Fruit fly (Drosophila melanogaster) whole organism, embryonic: ENCODE results near the gene e.

Source experiments
- B-H1 ChIP-seq: fragments of 200-800 bp; sonication (Bioruptor generic); IDR thresholded peaks from 3 replicates; pipeline ENCODE4 v1.3.6; 2022; ENCODE audit warnings: missing biosample characterization, missing genetic modification characterization
- CG11093 ChIP-seq: fragments of 200-800 bp; sonication (Bioruptor generic); IDR thresholded peaks from 3 replicates; pipeline ENCODE4 v1.3.6; 2022; ENCODE audit warnings: missing biosample characterization, missing genetic modification characterization
- CG11723 ChIP-seq: fragments of 200-800 bp; sonication (Bioruptor generic); optimal IDR thresholded peaks from 2 replicates; lab custom pipeline; 2017; ENCODE audit warnings: missing biosample characterization, mild to moderate bottlenecking, missing genetic modification characterization
- CG12155 ChIP-seq: fragments of 200-800 bp; sonication (Bioruptor generic); optimal IDR thresholded peaks from 3 replicates; lab custom pipeline; 2016; ENCODE audit warnings: missing biosample characterization, missing genetic modification characterization
- CG12744 ChIP-seq: fragments of 200-800 bp; sonication (Bioruptor generic); optimal IDR thresholded peaks from 2 replicates; lab custom pipeline; 2016; ENCODE audit warnings: missing biosample characterization, missing genetic modification characterization
- CG13287 ChIP-seq: fragments of 200-800 bp; sonication (Bioruptor generic); IDR thresholded peaks from 2 replicates; pipeline ENCODE4 v1.3.6; 2022; ENCODE audit warnings: missing biosample characterization, missing genetic modification characterization; ENCODE audit not compliant: partially characterized antibody
- CG13775 ChIP-seq: fragments of 200-800 bp; sonication (Bioruptor generic); optimal IDR thresholded peaks from 3 replicates; lab custom pipeline; 2017; ENCODE audit warnings: missing biosample characterization, mild to moderate bottlenecking, missing genetic modification characterization
- CG15696 ChIP-seq: fragments of 200-800 bp; sonication (Bioruptor generic); optimal IDR thresholded peaks from 2 replicates; lab custom pipeline; 2019; ENCODE audit warnings: missing biosample characterization, mild to moderate bottlenecking, missing genetic modification characterization, moderate library complexity
- CG3838 ChIP-seq: fragments of 200-800 bp; sonication (Bioruptor generic); optimal IDR thresholded peaks from 3 replicates; lab custom pipeline; 2016; ENCODE audit warnings: missing biosample characterization, missing genetic modification characterization
- CG42726 ChIP-seq: fragments of 200-800 bp; sonication (Bioruptor generic); IDR thresholded peaks from 2 replicates; pipeline ENCODE4 v1.3.6; 2022; ENCODE audit warnings: missing biosample characterization, missing genetic modification characterization; ENCODE audit not compliant: partially characterized antibody
- CG4328 ChIP-seq: fragments of 200-800 bp; sonication (Bioruptor generic); optimal IDR thresholded peaks from 3 replicates; lab custom pipeline; 2017; ENCODE audit warnings: missing biosample characterization, missing genetic modification reagents, missing genetic modification characterization
- CG6854 ChIP-seq: fragments of 200-800 bp; sonication (Bioruptor generic); optimal IDR thresholded peaks from 3 replicates; lab custom pipeline; 2017; ENCODE audit warnings: missing biosample characterization, mild to moderate bottlenecking, missing genetic modification characterization
- CG7271 ChIP-seq: fragments of 200-800 bp; sonication (Bioruptor generic); optimal IDR thresholded peaks from 2 replicates; lab custom pipeline; 2018; ENCODE audit warnings: missing biosample characterization, mild to moderate bottlenecking, missing genetic modification characterization, moderate library complexity
- CG7839 ChIP-seq: fragments of 200-800 bp; sonication (Bioruptor generic); optimal IDR thresholded peaks from 3 replicates; lab custom pipeline; 2018; ENCODE audit warnings: missing biosample characterization, mild to moderate bottlenecking, missing genetic modification characterization, moderate library complexity
- CTCF ChIP-seq: fragments of 200-800 bp; sonication (Bioruptor generic); optimal IDR thresholded peaks from 2 replicates; lab custom pipeline; 2017; ENCODE audit warnings: missing biosample characterization, mild to moderate bottlenecking, missing genetic modification characterization, moderate library complexity
- CoRest ChIP-seq: fragments of 200-800 bp; sonication (Bioruptor generic); optimal IDR thresholded peaks from 3 replicates; lab custom pipeline; 2018; ENCODE audit warnings: missing biosample characterization, mild to moderate bottlenecking, missing genetic modification characterization, moderate library complexity
- Dbx ChIP-seq: fragments of 200-800 bp; sonication (Bioruptor generic); IDR thresholded peaks from 3 replicates; pipeline ENCODE4 v1.3.6; 2022; ENCODE audit warnings: missing biosample characterization, missing genetic modification characterization
- Dll ChIP-seq: fragments of 200-800 bp; sonication (Bioruptor generic); IDR thresholded peaks from 4 replicates; pipeline ENCODE4 v1.3.6; 2022; ENCODE audit warnings: missing biosample characterization, missing genetic modification characterization; ENCODE audit not compliant: partially characterized antibody
- E2f2 ChIP-seq: fragments of 200-800 bp; sonication (Bioruptor generic); IDR thresholded peaks from 2 replicates; pipeline ENCODE4 v1.3.6; 2022; ENCODE audit warnings: missing biosample characterization, missing genetic modification characterization
- ERR ChIP-seq: fragments of 200-800 bp; sonication (Bioruptor generic); optimal IDR thresholded peaks from 2 replicates; lab custom pipeline; 2016; ENCODE audit warnings: missing biosample characterization, missing genetic modification characterization
- Lim3 ChIP-seq: fragments of 200-800 bp; sonication (Bioruptor generic); IDR thresholded peaks from 2 replicates; pipeline ENCODE4 v1.3.6; 2022; ENCODE audit warnings: missing biosample characterization, missing genetic modification characterization
- Mad ChIP-seq: fragments of 200-800 bp; sonication (Bioruptor generic); optimal IDR thresholded peaks from 2 replicates; lab custom pipeline; 2016; ENCODE audit warnings: missing biosample characterization, missing genetic modification characterization
- Max ChIP-seq: fragments of 200-800 bp; sonication (Bioruptor generic); optimal IDR thresholded peaks from 2 replicates; lab custom pipeline; 2016; ENCODE audit warnings: missing biosample characterization, mild to moderate bottlenecking, missing genetic modification characterization
- Meics ChIP-seq: fragments of 200-800 bp; sonication (Bioruptor generic); optimal IDR thresholded peaks from 2 replicates; lab custom pipeline; 2017; ENCODE audit warnings: missing biosample characterization, mild to moderate bottlenecking, missing genetic modification characterization
- Nf-YA ChIP-seq: fragments of 200-800 bp; sonication (Bioruptor generic); IDR thresholded peaks from 2 replicates; pipeline ENCODE4 v1.3.6; 2022; ENCODE audit warnings: missing biosample characterization, missing genetic modification characterization
- Poxn ChIP-seq: fragments of 200-800 bp; sonication (Bioruptor generic); IDR thresholded peaks from 2 replicates; pipeline ENCODE4 v1.3.6; 2022; ENCODE audit warnings: missing biosample characterization, missing genetic modification characterization
- Sry-δ ChIP-seq: fragments of 200-800 bp; sonication (Bioruptor generic); optimal IDR thresholded peaks from 2 replicates; lab custom pipeline; 2016; ENCODE audit warnings: missing biosample characterization, missing genetic modification characterization
- bcd ChIP-seq: fragments of 200-800 bp; sonication (Bioruptor generic); optimal IDR thresholded peaks from 2 replicates; lab custom pipeline; 2017; ENCODE audit warnings: missing biosample characterization, mild to moderate bottlenecking, missing genetic modification characterization
- cato ChIP-seq: fragments of 200-800 bp; sonication (Bioruptor generic); optimal IDR thresholded peaks from 2 replicates; lab custom pipeline; 2016; ENCODE audit warnings: missing biosample characterization, missing genetic modification characterization, borderline replicate concordance
- chm ChIP-seq: fragments of 200-800 bp; sonication (Bioruptor generic); IDR thresholded peaks from 2 replicates; pipeline ENCODE4 v1.3.6; 2022; ENCODE audit warnings: missing biosample characterization, missing genetic modification characterization
- crol ChIP-seq: fragments of 200-800 bp; sonication (Bioruptor generic); IDR thresholded peaks from 2 replicates; pipeline ENCODE4 v1.3.6; 2022; ENCODE audit warnings: missing biosample characterization, missing genetic modification characterization
- crp ChIP-seq, 2 experiments: fragments of 200-800 bp; sonication (Bioruptor generic); optimal IDR thresholded peaks; 2 replicates in 1 of 2; 3 replicates in 1 of 2; lab custom pipeline; 2017; ENCODE audit warnings: missing biosample characterization in 2 of 2, missing genetic modification characterization in 2 of 2, mild to moderate bottlenecking in 1 of 2, moderate library complexity in 1 of 2
- dati ChIP-seq: fragments of 200-800 bp; sonication (Bioruptor generic); IDR thresholded peaks from 2 replicates; pipeline ENCODE4 v1.3.6; 2022; ENCODE audit warnings: missing biosample characterization, missing genetic modification characterization
- disco-r ChIP-seq: fragments of 200-800 bp; sonication (Bioruptor generic); optimal IDR thresholded peaks from 2 replicates; lab custom pipeline; 2016; ENCODE audit warnings: missing biosample characterization, missing genetic modification characterization
- exex ChIP-seq: fragments of 200-800 bp; sonication (Bioruptor generic); optimal IDR thresholded peaks from 4 replicates; lab custom pipeline; 2018; ENCODE audit warnings: missing biosample characterization, mild to moderate bottlenecking, missing genetic modification characterization, moderate library complexity
- fd64A ChIP-seq: fragments of 200-800 bp; sonication (Bioruptor generic); optimal IDR thresholded peaks from 3 replicates; lab custom pipeline; 2018; ENCODE audit warnings: missing biosample characterization, mild to moderate bottlenecking, missing genetic modification characterization
- gem ChIP-seq: fragments of 200-800 bp; sonication (Bioruptor generic); optimal IDR thresholded peaks from 2 replicates; lab custom pipeline; 2019; ENCODE audit warnings: missing biosample characterization, mild to moderate bottlenecking, missing genetic modification characterization, moderate library complexity
- gro ChIP-seq: fragments of 200-800 bp; sonication (Bioruptor generic); optimal IDR thresholded peaks from 2 replicates; lab custom pipeline; 2016; ENCODE audit warnings: missing biosample characterization, missing genetic modification characterization
- gsb ChIP-seq: fragments of 200-800 bp; sonication (Bioruptor generic); IDR thresholded peaks from 2 replicates; pipeline ENCODE4 v1.3.6; 2022; ENCODE audit warnings: missing biosample characterization, missing genetic modification characterization
- hth ChIP-seq: fragments of >200 bp; optimal IDR thresholded peaks from 2 replicates; lab custom pipeline; 2017; ENCODE audit warnings: inconsistent platforms
- lmd ChIP-seq: fragments of 200-800 bp; sonication (Bioruptor generic); IDR thresholded peaks from 2 replicates; pipeline ENCODE4 v1.3.6; 2022; ENCODE audit warnings: missing biosample characterization, missing genetic modification characterization
- luna ChIP-seq: fragments of 200-800 bp; sonication (Bioruptor generic); optimal IDR thresholded peaks from 2 replicates; lab custom pipeline; 2016; ENCODE audit warnings: missing biosample characterization, missing genetic modification characterization
- nerfin-1 ChIP-seq: fragments of 200-800 bp; sonication (Bioruptor generic); optimal IDR thresholded peaks from 3 replicates; lab custom pipeline; 2019; ENCODE audit warnings: missing biosample characterization, mild to moderate bottlenecking, missing genetic modification characterization, moderate library complexity
- prd ChIP-seq, 3 experiments: fragments of >200 bp in 2 of 3; fragments of 200-800 bp in 1 of 3; sonication (Bioruptor generic) in 1 of 3; optimal IDR thresholded peaks in 2 of 3; IDR thresholded peaks in 1 of 3; 2 replicates in 2 of 3; 3 replicates in 1 of 3; pipeline versions ENCODE4 v1.3.6 to Lab custom; 2017 to 2022; ENCODE audit warnings: missing biosample characterization in 1 of 3, missing genetic modification characterization in 1 of 3
- ranshi ChIP-seq: fragments of 200-800 bp; sonication (Bioruptor generic); IDR thresholded peaks from 2 replicates; pipeline ENCODE4 v1.3.6; 2022; ENCODE audit warnings: missing biosample characterization, missing genetic modification characterization
- sens ChIP-seq: fragments of 200-800 bp; sonication (Bioruptor generic); peaks from one replicate; lab custom pipeline; 2016; ENCODE audit warnings: missing biosample characterization, missing genetic modification characterization
- sim ChIP-seq: fragments of 200-800 bp; sonication (Bioruptor generic); IDR thresholded peaks from 2 replicates; pipeline ENCODE4 v1.3.6; 2022; ENCODE audit warnings: missing biosample characterization, missing genetic modification characterization
- sna ChIP-seq: fragments of 200-800 bp; sonication (Bioruptor generic); IDR thresholded peaks from 2 replicates; pipeline ENCODE4 v1.3.6; 2022; ENCODE audit warnings: missing biosample characterization, missing genetic modification characterization; ENCODE audit not compliant: partially characterized antibody
- sr ChIP-seq: fragments of 200-800 bp; sonication (Bioruptor generic); IDR thresholded peaks from 3 replicates; pipeline ENCODE4 v1.3.6; 2022; ENCODE audit warnings: missing biosample characterization, missing genetic modification characterization

e gene

DNA sequence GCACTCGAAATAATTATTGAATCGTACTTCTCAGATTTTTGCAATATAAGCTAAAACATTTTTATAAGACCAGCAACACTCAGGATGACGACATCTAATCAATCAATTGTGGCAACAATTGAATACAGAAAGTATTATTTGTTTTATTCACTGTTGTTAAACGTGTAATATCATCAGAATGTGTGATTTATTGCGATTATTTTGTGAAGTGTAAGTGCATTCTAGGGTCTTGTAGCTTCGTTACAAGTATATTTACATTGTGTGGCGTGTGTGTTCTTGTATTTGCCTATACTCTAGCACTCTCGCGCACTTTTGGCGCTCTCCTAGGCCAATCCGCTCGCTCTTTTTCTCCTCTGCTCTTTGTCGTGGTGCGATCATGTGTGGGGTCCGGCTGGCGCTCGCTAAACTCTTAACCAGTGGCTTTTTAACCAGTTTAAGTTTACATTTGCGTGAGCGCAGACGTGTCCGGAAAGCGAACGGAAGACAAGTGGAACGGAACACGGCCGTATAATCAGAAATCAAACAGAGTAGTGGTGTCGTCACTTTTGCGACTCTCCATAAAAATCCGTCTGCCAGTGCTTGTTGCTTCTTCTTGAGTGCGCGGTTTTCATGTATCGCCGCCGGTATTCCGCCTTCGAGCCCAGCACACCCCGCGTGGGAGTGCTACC is 32.3 kb downstream of the e start (continued):
- TF ChIP-seq Dll (GFP tag; lab: Robert Waterston, UW) (no peak), gro (GFP tag; lab: Kevin White, UChicago) (no peak), Sry-δ (GFP tag; lab: Kevin White, UChicago) (peak; percentile 37), CG7271 (tag; lab: Kevin White, UChicago) (no peak), CoRest (tag; lab: Kevin White, UChicago) (peak; percentile 88), Dbx (GFP tag; lab: Robert Waterston, UW) (no peak), CG11093 (peak; percentile 73), sna (GFP tag; lab: Robert Waterston, UW) (peak; percentile 32; the same call in 1 of the 2 replicates), sim (peak; percentile 24; the same call in 1 of the 2 replicates), fd64A (peak; percentile 65), hth (lab: Kevin White, UChicago) (no peak), chm (GFP tag; lab: Robert Waterston, UW) (no peak; the same call in 1 of the 2 replicates), B-H1 (GFP tag; lab: Robert Waterston, UW) (peak; percentile 53; the same call in 2 of the 3 replicates), CG11723 (peak; percentile 55), cato (peak; percentile 85), dati (GFP tag; lab: Robert Waterston, UW) (no peak), Mad (GFP tag; lab: Kevin White, UChicago) (peak; percentile 58), Nf-YA (peak; percentile 70; the same call in 1 of the 2 replicates), E2f2 (GFP tag; lab: Robert Waterston, UW) (no peak), Lim3 (GFP tag; lab: Robert Waterston, UW) (0 out of 2 replicates have a peak, but pooled peaks have one; percentile 27), Meics (GFP tag; lab: Kevin White, UChicago) (peak; percentile 71), CG3838 (GFP tag; lab: Kevin White, UChicago) (no peak), CG12744 (GFP tag; lab: Kevin White, UChicago) (peak; percentile 48), CG7839 (tag; lab: Kevin White, UChicago) (peak; percentile 89), crp (GFP tag; optimal IDR thresholded peaks at IDR 0.05; lab: Kevin White, UChicago) (peak in 1 of 2 experiments; percentile 49), gem (tag; lab: Kevin White, UChicago) (peak; percentile 94), exex (tag; lab: Kevin White, UChicago) (no peak), gsb (GFP tag; lab: Robert Waterston, UW) (no peak), CG42726 (GFP tag; lab: Robert Waterston, UW) (no peak), nerfin-1 (tag; lab: Kevin White, UChicago) (peak; percentile 85), CG13775 (peak; percentile 81), CG15696 (tag; lab: Kevin White, UChicago) (peak; percentile 57), bcd (GFP tag; lab: Kevin White, UChicago) (peak; percentile 80), ERR (GFP tag; lab: Kevin White, UChicago) (peak; percentile 53), lmd (GFP tag; lab: Robert Waterston, UW) (peak; percentile 81), Poxn (GFP tag; lab: Robert Waterston, UW) (no peak), CG6854 (GFP tag; lab: Kevin White, UChicago) (peak; percentile 40), CG4328 (GFP tag; lab: Kevin White, UChicago) (peak; percentile 34), sens (peak; percentile 99), CG12155 (peak; percentile 53), disco-r (GFP tag; lab: Kevin White, UChicago) (peak; percentile 74), ranshi (GFP tag; lab: Robert Waterston, UW) (peak; percentile 55), luna (peak; percentile 35), CG13287 (peak; percentile 50; the same call in 1 of the 2 replicates), crol (GFP tag; lab: Robert Waterston, UW) (peak; percentile 47; the same call in 1 of the 2 replicates), prd (optimal IDR thresholded peaks at IDR 0.05; lab: Kevin White, UChicago) (no peak), prd (GFP tag; IDR thresholded peaks at IDR 0.05; lab: Robert Waterston, UW) (peak; percentile 81), sr (GFP tag; lab: Robert Waterston, UW) (peak; percentile 33; the same call in 2 of the 3 replicates), CTCF (GFP tag; lab: Kevin White, UChicago) (peak; percentile 42), Max (GFP tag; lab: Kevin White, UChicago) (peak; percentile 72)
